Fruit fly (Drosophila melanogaster): ENCODE measurements around the gene DCTN6-p27.

The DCTN6-p27 gene

DNA sequence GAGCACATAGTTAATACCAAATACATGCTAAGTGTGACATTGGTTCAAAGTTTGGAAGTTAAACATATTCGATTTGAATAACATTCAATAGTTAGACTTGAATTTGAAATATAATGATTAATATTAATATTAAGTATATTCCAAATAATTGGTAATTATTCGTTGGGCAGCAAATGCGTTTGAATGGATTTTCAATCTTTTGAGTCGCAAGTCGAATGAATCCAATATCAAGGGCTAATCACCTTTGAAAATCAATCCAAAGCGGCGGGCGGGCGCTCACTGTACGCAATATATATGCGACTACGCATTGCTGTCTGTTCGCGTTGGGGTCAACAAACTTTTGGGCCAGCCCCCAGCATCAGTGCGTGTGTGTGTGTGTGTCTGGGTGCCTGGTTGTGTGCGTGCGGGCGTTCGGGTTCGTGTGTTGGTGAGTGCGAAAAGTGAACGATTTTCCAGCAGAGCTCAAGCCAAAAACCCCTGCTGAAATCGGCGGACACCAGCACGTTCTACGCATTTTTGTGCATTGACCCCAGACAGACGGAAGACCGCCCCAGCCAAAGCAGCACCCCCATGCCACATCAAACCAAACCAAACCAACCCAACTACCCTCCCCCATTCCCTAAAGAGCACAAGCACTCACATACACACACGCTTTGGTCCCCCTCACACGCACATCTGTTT is 6.4 kb downstream of the DCTN6-p27 start:
- TF ChIP-seq Dfd (GFP tag; optimal IDR thresholded peaks at IDR 0.05) (peak; percentile 69), Hnf4 (GFP tag; optimal IDR thresholded peaks at IDR 0.05) (no peak), sv (GFP tag; optimal IDR thresholded peaks at IDR 0.05) (no peak), Rel (GFP tag; optimal IDR thresholded peaks at IDR 0.05) (no peak), Rel (tag; optimal IDR thresholded peaks at IDR 0.05) (peak; percentile 13)

DNA sequence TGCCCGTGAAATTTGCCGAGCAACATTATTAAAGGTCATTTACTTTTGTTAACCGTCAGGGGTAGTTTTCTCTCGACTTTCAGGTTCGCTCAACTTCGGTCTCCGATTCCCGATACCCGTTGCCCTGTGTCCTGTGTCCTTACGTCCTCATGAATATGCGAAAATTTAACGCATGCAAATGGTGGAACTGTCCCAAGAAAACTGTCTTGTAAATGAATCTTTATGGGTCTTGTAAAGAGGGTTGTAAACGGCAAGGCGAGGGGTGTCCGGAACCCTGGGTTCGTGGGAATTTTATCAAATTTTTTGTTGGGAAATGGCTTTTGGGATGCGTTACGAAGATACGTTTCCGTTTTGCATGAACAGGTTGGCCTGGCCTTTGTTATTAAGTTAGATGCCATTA is 7.6 kb downstream of the DCTN6-p27 start:
- TF ChIP-seq ey (GFP tag; optimal IDR thresholded peaks at IDR 0.05) = no peak
- no peak for TF ChIP-seq Dif (GFP tag; optimal IDR thresholded peaks at IDR 0.05; ENCODE audit: partially characterized antibody)
- TF ChIP-seq Myc (optimal IDR thresholded peaks at IDR 0.05) = no peak
- TF ChIP-seq psq (GFP tag; optimal IDR thresholded peaks at IDR 0.05) = no peak
- TF ChIP-seq Dfd (GFP tag; optimal IDR thresholded peaks at IDR 0.05) = no peak
- no peak for TF ChIP-seq pan (optimal IDR thresholded peaks at IDR 0.05)
- no peak for TF ChIP-seq Mio (GFP tag; optimal IDR thresholded peaks at IDR 0.05)
- TF ChIP-seq dl (GFP tag; optimal IDR thresholded peaks at IDR 0.05; ENCODE audit: insufficient read depth in 1 of 2, partially characterized antibody in 2 of 2) = no peak
- no peak for TF ChIP-seq Jra (GFP tag; optimal IDR thresholded peaks at IDR 0.05)
- no peak for TF ChIP-seq Vsx2 (GFP tag; optimal IDR thresholded peaks at IDR 0.05; ENCODE audit: partially characterized antibody)
- TF ChIP-seq Hnf4 (GFP tag; optimal IDR thresholded peaks at IDR 0.05) = no peak
- no peak for TF ChIP-seq Sp1 (GFP tag; optimal IDR thresholded peaks at IDR 0.05)
- no peak for TF ChIP-seq HLH106 (tag; optimal IDR thresholded peaks at IDR 0.05)
- TF ChIP-seq N (GFP tag; optimal IDR thresholded peaks at IDR 0.05) = no peak
- no peak for TF ChIP-seq br (GFP tag; optimal IDR thresholded peaks at IDR 0.05)
- TF ChIP-seq Hr83 (GFP tag; optimal IDR thresholded peaks at IDR 0.05; ENCODE audit: poor library complexity, severe bottlenecking) = no peak
- TF ChIP-seq dsf (GFP tag; optimal IDR thresholded peaks at IDR 0.05; ENCODE audit: borderline replicate concordance) = no peak

DNA sequence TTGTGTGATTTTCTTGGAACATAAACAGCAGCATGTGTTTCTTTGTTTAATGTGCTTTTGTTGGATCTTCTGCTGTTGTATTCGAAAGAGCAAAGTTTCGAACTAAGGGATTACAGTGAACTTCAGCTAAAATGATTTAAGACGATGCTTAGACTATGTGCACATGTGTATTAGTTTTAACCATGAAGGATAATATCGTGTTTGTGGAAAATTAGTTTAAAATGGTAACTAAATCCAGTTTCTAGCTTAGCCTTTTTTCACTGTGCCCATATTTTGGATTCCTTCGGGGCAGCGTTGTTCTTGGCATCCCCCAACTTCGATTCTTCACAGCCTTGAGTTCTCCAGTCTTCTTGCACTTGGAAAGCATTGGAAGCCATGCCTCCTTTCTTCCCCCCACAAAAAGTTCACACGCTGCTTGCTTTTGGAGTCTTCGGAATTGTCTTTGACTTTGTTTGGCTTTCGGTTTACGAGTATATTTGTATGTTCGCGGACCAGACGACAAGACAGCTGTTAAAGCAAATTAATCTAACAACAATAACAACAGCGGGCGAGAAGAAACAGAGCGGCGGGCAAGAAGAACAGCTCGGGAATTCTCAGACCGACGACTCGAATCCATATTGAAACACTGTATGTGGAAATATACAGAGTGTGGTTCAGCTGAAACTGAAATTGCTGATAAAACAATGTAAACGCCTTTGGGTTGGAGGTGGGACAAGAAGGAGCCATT is 8.3 kb downstream of the DCTN6-p27 start:
- TF ChIP-seq HLH106 (tag; optimal IDR thresholded peaks at IDR 0.05) (peak; percentile 55), Hr78 (GFP tag; optimal IDR thresholded peaks at IDR 0.05) (no peak), fru (GFP tag; optimal IDR thresholded peaks at IDR 0.05) (peak; percentile 76), woc (GFP tag; optimal IDR thresholded peaks at IDR 0.05) (no peak), jim (GFP tag; optimal IDR thresholded peaks at IDR 0.05) (no peak), dmrt93B (GFP tag; optimal IDR thresholded peaks at IDR 0.05) (peak; percentile 15), Rel (GFP tag; optimal IDR thresholded peaks at IDR 0.05) (no peak), Rel (tag; optimal IDR thresholded peaks at IDR 0.05) (peak; percentile 23), brk (GFP tag; optimal IDR thresholded peaks at IDR 0.05) (no peak), br (GFP tag; optimal IDR thresholded peaks at IDR 0.05) (no peak), N (GFP tag; optimal IDR thresholded peaks at IDR 0.05) (no peak), foxo (GFP tag; optimal IDR thresholded peaks at IDR 0.05) (peak in 1 of 2 experiments; percentile 76), Dfd (GFP tag; optimal IDR thresholded peaks at IDR 0.05) (no peak), Sp1 (GFP tag; optimal IDR thresholded peaks at IDR 0.05) (peak; percentile 66)

DNA sequence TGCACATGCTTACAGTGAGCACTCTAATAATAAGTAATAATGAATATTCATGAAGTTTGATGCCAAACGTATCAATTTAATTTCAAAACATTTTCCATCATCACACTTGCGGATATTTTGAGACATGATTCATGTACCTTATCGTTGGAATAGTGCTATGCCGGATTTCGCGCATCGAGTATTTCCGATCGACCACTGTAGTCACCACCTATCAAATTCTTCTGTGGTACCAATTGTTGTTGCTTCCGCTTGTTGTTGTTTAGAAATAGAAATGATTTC is 8.8 kb downstream of the DCTN6-p27 start:
- no peak for TF ChIP-seq pan (optimal IDR thresholded peaks at IDR 0.05)
- TF ChIP-seq br (GFP tag; optimal IDR thresholded peaks at IDR 0.05) = peak; percentile 36
- no peak for TF ChIP-seq Myc (optimal IDR thresholded peaks at IDR 0.05)
- no peak for TF ChIP-seq Rel (GFP tag; optimal IDR thresholded peaks at IDR 0.05)
- no peak for TF ChIP-seq Rel (tag; optimal IDR thresholded peaks at IDR 0.05)
- no peak for TF ChIP-seq tai (GFP tag; optimal IDR thresholded peaks at IDR 0.05)
- no peak for TF ChIP-seq CG9705 (GFP tag; optimal IDR thresholded peaks at IDR 0.05)
- TF ChIP-seq Mio (GFP tag; optimal IDR thresholded peaks at IDR 0.05) = no peak
- TF ChIP-seq jim (GFP tag; optimal IDR thresholded peaks at IDR 0.05) = no peak
- TF ChIP-seq GATAd (GFP tag; optimal IDR thresholded peaks at IDR 0.05) = no peak
- TF ChIP-seq Vsx2 (GFP tag; optimal IDR thresholded peaks at IDR 0.05; ENCODE audit: partially characterized antibody) = no peak
- peak; percentile 0 for TF ChIP-seq dmrt93B (GFP tag; optimal IDR thresholded peaks at IDR 0.05)
- no peak for TF ChIP-seq dl (GFP tag; optimal IDR thresholded peaks at IDR 0.05; ENCODE audit: insufficient read depth in 1 of 2, partially characterized antibody in 2 of 2)
- TF ChIP-seq foxo (GFP tag; optimal IDR thresholded peaks at IDR 0.05) = no peak
- TF ChIP-seq Hr78 (GFP tag; optimal IDR thresholded peaks at IDR 0.05) = no peak
- no peak for TF ChIP-seq Jra (GFP tag; optimal IDR thresholded peaks at IDR 0.05)
- peak; percentile 15 for TF ChIP-seq OdsH (GFP tag; optimal IDR thresholded peaks at IDR 0.05)
- TF ChIP-seq psq (GFP tag; optimal IDR thresholded peaks at IDR 0.05) = no peak
- no peak for TF ChIP-seq Dif (GFP tag; optimal IDR thresholded peaks at IDR 0.05; ENCODE audit: partially characterized antibody)
- no peak for TF ChIP-seq usp (GFP tag; optimal IDR thresholded peaks at IDR 0.05)
- TF ChIP-seq woc (GFP tag; optimal IDR thresholded peaks at IDR 0.05) = no peak
- no peak for TF ChIP-seq Hnf4 (GFP tag; optimal IDR thresholded peaks at IDR 0.05)
- peak; percentile 48 for TF ChIP-seq sv (GFP tag; optimal IDR thresholded peaks at IDR 0.05)
- TF ChIP-seq sage (GFP tag; optimal IDR thresholded peaks at IDR 0.05) = no peak
- no peak for TF ChIP-seq CrebA (GFP tag; optimal IDR thresholded peaks at IDR 0.05; ENCODE audit: borderline replicate concordance)
- no peak for TF ChIP-seq Hr83 (GFP tag; optimal IDR thresholded peaks at IDR 0.05; ENCODE audit: poor library complexity, severe bottlenecking)
- peak; percentile 61 for TF ChIP-seq h (GFP tag; optimal IDR thresholded peaks at IDR 0.05)
- TF ChIP-seq brk (GFP tag; optimal IDR thresholded peaks at IDR 0.05) = no peak
- TF ChIP-seq fru (GFP tag; optimal IDR thresholded peaks at IDR 0.05) = peak; percentile 24
- no peak for TF ChIP-seq Sp1 (GFP tag; optimal IDR thresholded peaks at IDR 0.05)
- TF ChIP-seq Dfd (GFP tag; optimal IDR thresholded peaks at IDR 0.05) = no peak
- peak; percentile 47 for TF ChIP-seq ey (GFP tag; optimal IDR thresholded peaks at IDR 0.05)
- no peak for TF ChIP-seq Abd-B (GFP tag; optimal IDR thresholded peaks at IDR 0.05)
- peak; percentile 39 for TF ChIP-seq HLH106 (tag; optimal IDR thresholded peaks at IDR 0.05)
- TF ChIP-seq rgr (GFP tag; optimal IDR thresholded peaks at IDR 0.05) = no peak
- TF ChIP-seq CG32264 (GFP tag; optimal IDR thresholded peaks at IDR 0.05) = no peak
